Fruit fly (Drosophila melanogaster): ENCODE results near the gene Srlp.

Srlp gene

DNA sequence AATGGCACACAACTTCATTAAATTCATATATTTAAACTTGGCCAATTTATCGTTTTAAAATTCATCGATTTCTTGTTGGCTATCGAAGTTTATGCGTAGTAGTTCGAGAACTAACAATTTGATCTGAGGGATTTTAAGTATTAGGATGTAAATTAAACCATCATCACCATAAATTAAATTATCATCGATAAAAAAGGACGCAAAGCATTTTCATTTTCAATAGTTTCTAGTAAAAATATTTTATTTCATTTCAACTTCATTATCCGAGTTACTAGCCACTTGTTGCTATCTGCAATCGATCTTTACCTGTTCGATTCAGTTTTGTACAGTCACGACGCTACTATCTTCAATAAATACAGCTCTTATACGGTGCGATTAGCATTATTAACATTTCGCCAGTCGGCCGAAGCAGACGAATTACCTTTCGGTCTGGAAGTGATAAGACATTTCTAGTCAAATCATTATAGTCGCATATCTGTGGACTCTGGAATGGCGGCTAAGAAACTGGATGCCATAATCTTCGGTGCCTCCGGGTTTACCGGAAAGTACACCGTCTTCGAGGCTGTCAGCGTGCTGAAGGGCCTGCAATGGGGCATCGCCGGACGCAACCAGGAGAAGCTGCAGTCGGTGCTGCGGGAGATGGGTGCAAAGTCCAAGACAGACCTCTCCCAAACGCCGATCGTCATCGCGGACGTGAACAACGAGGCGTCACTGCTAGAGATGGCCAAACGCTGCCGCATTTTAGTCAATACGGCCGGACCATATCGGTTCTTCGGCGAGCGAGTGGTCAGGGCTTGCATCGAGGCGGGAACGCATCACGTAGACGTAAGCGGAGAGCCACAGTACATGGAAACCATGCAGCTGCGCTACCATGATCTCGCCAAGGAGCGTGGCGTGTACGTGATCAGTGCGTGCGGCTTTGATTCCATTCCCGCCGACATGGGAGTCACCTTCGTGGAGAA lies 27.4 kb upstream of the Srlp start, which contains the start of gene CG5167 (continued):
- no peak for TF ChIP-seq CG6813 (GFP tag; optimal IDR thresholded peaks at IDR 0.05)
- TF ChIP-seq tap (tag; optimal IDR thresholded peaks at IDR 0.05): peak; percentile 60
- TF ChIP-seq CG9609 (GFP tag; optimal IDR thresholded peaks at IDR 0.05): no peak
- TF ChIP-seq CG34422 (GFP tag; IDR thresholded peaks at IDR 0.05): 0 out of 3 replicates have a peak, but pooled peaks have one; percentile 30
- TF ChIP-seq CG18619 (GFP tag; optimal IDR thresholded peaks at IDR 0.05): no peak
- no peak for TF ChIP-seq Tbp (GFP tag; optimal IDR thresholded peaks at IDR 0.05)
- TF ChIP-seq CoRest (tag; optimal IDR thresholded peaks at IDR 0.05): peak; percentile 45
- TF ChIP-seq odd (GFP tag; optimal IDR thresholded peaks at IDR 0.05): peak; percentile 3
- TF ChIP-seq CG12391 (tag; optimal IDR thresholded peaks at IDR 0.05): peak; percentile 72
- no peak for TF ChIP-seq p53 (GFP tag; optimal IDR thresholded peaks at IDR 0.05)
- no peak for TF ChIP-seq Lpt (GFP tag; optimal IDR thresholded peaks at IDR 0.05)
- no peak for TF ChIP-seq CG11456 (GFP tag; IDR thresholded peaks at IDR 0.05)
- peak; percentile 39 for TF ChIP-seq CG1603 (tag; optimal IDR thresholded peaks at IDR 0.05)
- no peak for TF ChIP-seq zf30C (GFP tag; optimal IDR thresholded peaks at IDR 0.05)
- TF ChIP-seq luna (GFP tag; optimal IDR thresholded peaks at IDR 0.05): peak; percentile 22
- TF ChIP-seq lola (GFP tag; optimal IDR thresholded peaks at IDR 0.05): peak in 1 of 3 experiments; percentile 49
- TF ChIP-seq CG2202 (tag; optimal IDR thresholded peaks at IDR 0.05): peak; percentile 7
- TF ChIP-seq CG1529 (GFP tag; optimal IDR thresholded peaks at IDR 0.05): no peak
- no peak for TF ChIP-seq gcm2 (GFP tag; optimal IDR thresholded peaks at IDR 0.05)
- peak; percentile 45 for TF ChIP-seq Sry-δ (GFP tag; optimal IDR thresholded peaks at IDR 0.05)
- TF ChIP-seq caup (GFP tag; optimal IDR thresholded peaks at IDR 0.05; ENCODE audit: severe bottlenecking): peak; percentile 6
- TF ChIP-seq CG2678 (tag; optimal IDR thresholded peaks at IDR 0.05): peak; percentile 61
- TF ChIP-seq onecut (GFP tag; IDR thresholded peaks at IDR 0.05): peak; percentile 23; the same call in 1 of the 2 replicates
- TF ChIP-seq maf-S (GFP tag; optimal IDR thresholded peaks at IDR 0.05): no peak
- peak; percentile 38 for TF ChIP-seq Sox102F (GFP tag; optimal IDR thresholded peaks at IDR 0.05)
- peak; percentile 24 for TF ChIP-seq CG3281 (GFP tag; optimal IDR thresholded peaks at IDR 0.05)
- TF ChIP-seq CG4328 (GFP tag; optimal IDR thresholded peaks at IDR 0.05): no peak
- TF ChIP-seq row (GFP tag; IDR thresholded peaks at IDR 0.05): peak; percentile 70
- TF ChIP-seq CG4282 (GFP tag; optimal IDR thresholded peaks at IDR 0.05): peak; percentile 18
- TF ChIP-seq insv (GFP tag; optimal IDR thresholded peaks at IDR 0.05): peak in 1 of 2 experiments; percentile 4
- TF ChIP-seq Atf-2 (GFP tag; optimal IDR thresholded peaks at IDR 0.05): no peak
- peak; percentile 44 for TF ChIP-seq Ets65A (GFP tag)
- TF ChIP-seq danr (GFP tag; IDR thresholded peaks at IDR 0.05): no peak
- peak; percentile 43 for TF ChIP-seq Max (GFP tag; optimal IDR thresholded peaks at IDR 0.05)
- no peak for TF ChIP-seq dati (GFP tag; IDR thresholded peaks at IDR 0.05)
- TF ChIP-seq CG13894 (tag; optimal IDR thresholded peaks at IDR 0.05): peak; percentile 13
- no peak for TF ChIP-seq NC2α (GFP tag; optimal IDR thresholded peaks at IDR 0.05)
- TF ChIP-seq Blimp-1 (GFP tag; optimal IDR thresholded peaks at IDR 0.05): no peak
- TF ChIP-seq vnd (GFP tag; IDR thresholded peaks at IDR 0.05; ENCODE audit: partially characterized antibody): no peak
- TF ChIP-seq lmd (GFP tag; IDR thresholded peaks at IDR 0.05): peak; percentile 16; the same call in 1 of the 2 replicates
- peak; percentile 54 for TF ChIP-seq CG17328 (GFP tag; IDR thresholded peaks at IDR 0.05)
- peak; percentile 8 for TF ChIP-seq Nf-YC (tag; optimal IDR thresholded peaks at IDR 0.05)
- TF ChIP-seq CG4730 (GFP tag; IDR thresholded peaks at IDR 0.05): peak; percentile 8; the same call in 1 of the 2 replicates
- peak; percentile 54 for TF ChIP-seq CG17829 (tag; optimal IDR thresholded peaks at IDR 0.05)
- TF ChIP-seq HLH4C (GFP tag; IDR thresholded peaks at IDR 0.05; ENCODE audit: partially characterized antibody): peak; percentile 39; the same call in 2 of the 3 replicates
- peak; percentile 63 for TF ChIP-seq CG13424 (tag; optimal IDR thresholded peaks at IDR 0.05)
- peak; percentile 18 for TF ChIP-seq CG12942 (GFP tag; optimal IDR thresholded peaks at IDR 0.05)
- TF ChIP-seq E2f2 (GFP tag; IDR thresholded peaks at IDR 0.05): peak; percentile 50; the same call in 1 of the 2 replicates
